Worm (Caenorhabditis elegans): ENCODE data around the gene perm-3.
A peak's percentile ranks its signal among the peaks of the same experiment; 100 is the strongest.
"Not testable (repeated sequence)": the region's sequence is repeated elsewhere in the genome, so short reads cannot be mapped to it uniquely, and the experiment has no call there.

Gene perm-3

ce11 chrIV:5354564-5354963 is 40.0 kb downstream of the perm-3 start:
- no peak for TF ChIP-seq M03D4.4 (tag; optimal IDR thresholded peaks at IDR 0.05)
- no peak for TF ChIP-seq ztf-11 (tag; optimal IDR thresholded peaks at IDR 0.05)
- TF ChIP-seq ceh-83 (GFP tag; optimal IDR thresholded peaks at IDR 0.05): no peak
- no peak for TF ChIP-seq blmp-1 (tag; optimal IDR thresholded peaks at IDR 0.05)

ce11 chrIV:5354124-5354523 is 40.5 kb downstream of the perm-3 start, which contains the start of gene Y4C6B.1:
Y4C6B.1 (plus strand) TSS chrIV:5354488.
- TF ChIP-seq mep-1 (tag; optimal IDR thresholded peaks at IDR 0.05) (peak; percentile 18), ceh-39 (tag; optimal IDR thresholded peaks at IDR 0.05) (no peak), hlh-1 (tag; optimal IDR thresholded peaks at IDR 0.05) (no peak), lin-13 (tag; optimal IDR thresholded peaks at IDR 0.05) (no peak), mab-5 (tag; optimal IDR thresholded peaks at IDR 0.05) (no peak), lsy-2 (tag; optimal IDR thresholded peaks at IDR 0.05) (peak; percentile 88), drap-1 (GFP tag; optimal IDR thresholded peaks at IDR 0.05) (no peak), pha-4 (tag; optimal IDR thresholded peaks at IDR 0.05) (no peak), elt-3 (tag; optimal IDR thresholded peaks at IDR 0.05) (no peak), ztf-11 (tag; optimal IDR thresholded peaks at IDR 0.05) (no peak), nhr-237 (tag; optimal IDR thresholded peaks at IDR 0.05) (no peak), unc-120 (tag; optimal IDR thresholded peaks at IDR 0.05; ENCODE audit: poor library complexity, severe bottlenecking) (no peak), nhr-76 (tag; optimal IDR thresholded peaks at IDR 0.05) (no peak), cnd-1 (tag; optimal IDR thresholded peaks at IDR 0.05) (no peak), ces-1 (GFP tag; optimal IDR thresholded peaks at IDR 0.05) (no peak), sptf-1 (tag; optimal IDR thresholded peaks at IDR 0.05) (no peak)

- TF ChIP-seq ceh-83 (GFP tag; optimal IDR thresholded peaks at IDR 0.05) (no peak), mls-2 (tag; optimal IDR thresholded peaks at IDR 0.05) (no peak), drap-1 (GFP tag; optimal IDR thresholded peaks at IDR 0.05) (no peak), lin-13 (tag; optimal IDR thresholded peaks at IDR 0.05) (no peak), ztf-11 (tag; optimal IDR thresholded peaks at IDR 0.05) (no peak), hlh-1 (tag; optimal IDR thresholded peaks at IDR 0.05) (no peak), ceh-39 (tag; optimal IDR thresholded peaks at IDR 0.05) (no peak), elt-3 (tag; optimal IDR thresholded peaks at IDR 0.05) (no peak), lsy-2 (tag; optimal IDR thresholded peaks at IDR 0.05) (no peak), elt-1 (tag; optimal IDR thresholded peaks at IDR 0.05; ENCODE audit: borderline replicate concordance, insufficient read depth) (no peak), lin-32 (GFP tag; optimal IDR thresholded peaks at IDR 0.05) (no peak), tbx-8 (GFP tag; optimal IDR thresholded peaks at IDR 0.05) (no peak), sem-2 (GFP tag; optimal IDR thresholded peaks at IDR 0.05) (no peak), ceh-43 (GFP tag; optimal IDR thresholded peaks at IDR 0.05) (no peak), unc-62 (GFP tag; optimal IDR thresholded peaks at IDR 0.05) (no peak), nhr-237 (tag; optimal IDR thresholded peaks at IDR 0.05) (no peak), sptf-1 (tag; optimal IDR thresholded peaks at IDR 0.05) (no peak)
Measured at ce11 chrIV:5353364-5353763, 41.2 kb downstream of the perm-3 start, which contains the start of gene Y4C6B.7. Y4C6B.7 (minus strand) TSS chrIV:5353464.

ce11 chrIV:5350480-5351193 is 44.0 kb downstream of the perm-3 start, which contains the start of gene gba-4:
gba-4 (minus strand) TSS chrIV:5350897.
- not testable (repeated sequence) for TF ChIP-seq ham-2 (GFP tag; optimal IDR thresholded peaks at IDR 0.05); ztf-11 (tag; optimal IDR thresholded peaks at IDR 0.05); nhr-2 (tag; optimal IDR thresholded peaks at IDR 0.05)

ce11 chrIV:5344168-5344567 is 50.4 kb downstream of the perm-3 start:
- TF ChIP-seq ztf-11 (tag; optimal IDR thresholded peaks at IDR 0.05) (no peak), drap-1 (GFP tag; optimal IDR thresholded peaks at IDR 0.05) (no peak), ham-2 (GFP tag; optimal IDR thresholded peaks at IDR 0.05) (no peak), zip-8 (tag; optimal IDR thresholded peaks at IDR 0.05) (no peak), lsy-2 (tag; optimal IDR thresholded peaks at IDR 0.05) (no peak)
